Worm (Caenorhabditis elegans) whole organism, L1 larva: ENCODE results near the gene cdkl-1.

Experiments
- C16A3.4 ChIP-seq: fragments of 150-350 bp; optimal IDR thresholded peaks from 2 replicates; lab custom pipeline; 2014; ENCODE audit warnings: missing biosample characterization, missing genetic modification characterization
- Y116A8C.19 ChIP-seq: sonication (generic microtip); optimal IDR thresholded peaks from 2 replicates; lab custom pipeline; 2016; ENCODE audit warnings: missing compliant biosample characterization, missing genetic modification characterization, borderline replicate concordance
- alr-1 ChIP-seq: fragments of 200-800 bp; sonication (Bioruptor generic); optimal IDR thresholded peaks from 2 replicates; lab custom pipeline; 2018; ENCODE audit warnings: borderline replicate concordance, mild to moderate bottlenecking, missing genetic modification characterization, missing compliant biosample characterization
- blmp-1 ChIP-seq: fragments of 150-350 bp; optimal IDR thresholded peaks from 2 replicates; lab custom pipeline; 2014; ENCODE audit warnings: missing biosample characterization, missing genetic modification characterization
- ceh-82 ChIP-seq, 3 experiments: fragments of 150-350 bp in 1 of 3; sonication (generic microtip) in 2 of 3; optimal IDR thresholded peaks; 2 replicates each; lab custom pipeline; 2014 to 2017; ENCODE audit warnings: missing biosample characterization in 3 of 3, missing genetic modification characterization in 3 of 3
- ceh-88 ChIP-seq: fragments of 200-800 bp; sonication (Bioruptor generic); IDR thresholded peaks from 2 replicates; pipeline ENCODE4 v1.3.6; 2022; ENCODE audit warnings: missing genetic modification characterization, missing compliant biosample characterization
- ces-1 ChIP-seq: fragments of 150-350 bp; optimal IDR thresholded peaks from 2 replicates; lab custom pipeline; 2014; ENCODE audit warnings: missing biosample characterization, missing genetic modification reagents, missing genetic modification characterization
- dpl-1 ChIP-seq, 3 experiments: fragments of 150-350 bp in 2 of 3; sonication (generic microtip) in 1 of 3; optimal IDR thresholded peaks; 2 replicates each; lab custom pipeline; 2014 to 2017; ENCODE audit warnings: missing biosample characterization in 3 of 3, missing genetic modification characterization in 3 of 3, missing genetic modification reagents in 3 of 3
- dsc-1 ChIP-seq: sonication (generic microtip); optimal IDR thresholded peaks from 2 replicates; lab custom pipeline; 2016; ENCODE audit warnings: mild to moderate bottlenecking, missing genetic modification characterization, missing compliant biosample characterization
- efl-1 ChIP-seq, 4 experiments: fragments of 150-350 bp; optimal IDR thresholded peaks in 3 of 4; peaks in 1 of 4; 1 replicate in 1 of 4; 2 replicates in 3 of 4; lab custom pipeline; 2014; ENCODE audit warnings: missing biosample characterization in 2 of 4, missing genetic modification characterization in 2 of 4, missing genetic modification reagents in 2 of 4
- egl-13 ChIP-seq: sonication (generic microtip); optimal IDR thresholded peaks from 2 replicates; lab custom pipeline; 2016; ENCODE audit warnings: missing genotype, missing genetic modification reagents, missing genetic modification characterization, missing compliant biosample characterization
- egl-27 ChIP-seq, 2 experiments: fragments of 150-350 bp in 1 of 2; sonication (generic microtip); optimal IDR thresholded peaks; 3 replicates each; lab custom pipeline; 2017 to 2018; ENCODE audit warnings: missing biosample characterization in 2 of 2, missing genetic modification characterization in 2 of 2, missing genetic modification reagents in 2 of 2
- elt-3 ChIP-seq, 6 experiments: fragments of 150-350 bp in 1 of 6; sonication (generic microtip); optimal IDR thresholded peaks; 2 replicates each; lab custom pipeline; 2017 to 2018; ENCODE audit warnings: missing biosample characterization in 6 of 6, missing genetic modification characterization in 6 of 6, inconsistent platforms in 1 of 6
- ets-5 ChIP-seq: fragments of 200-800 bp; sonication (Bioruptor generic); IDR thresholded peaks from 2 replicates; pipeline ENCODE4 v1.3.6; 2022; ENCODE audit warnings: missing genetic modification characterization, missing compliant biosample characterization
- fkh-10 ChIP-seq: sonication (generic microtip); optimal IDR thresholded peaks from 2 replicates; lab custom pipeline; 2017; ENCODE audit warnings: missing biosample characterization, missing genetic modification reagents, missing genetic modification characterization
- hlh-17 ChIP-seq: fragments of 200-800 bp; sonication (Bioruptor generic); optimal IDR thresholded peaks from 2 replicates; lab custom pipeline; 2018; ENCODE audit warnings: missing genetic modification characterization, mild to moderate bottlenecking, missing compliant biosample characterization, moderate library complexity, borderline replicate concordance
- hlh-4 ChIP-seq: sonication (generic microtip); optimal IDR thresholded peaks from 2 replicates; lab custom pipeline; 2016; ENCODE audit warnings: mild to moderate bottlenecking, missing genetic modification characterization, missing compliant biosample characterization
- hpl-2 ChIP-seq: fragments of 150-350 bp; optimal IDR thresholded peaks from 2 replicates; lab custom pipeline; 2014; ENCODE audit warnings: missing biosample characterization, missing genetic modification reagents, missing genetic modification characterization
- isw-1 ChIP-seq: fragments of 200-800 bp; sonication (Bioruptor generic); IDR thresholded peaks from 2 replicates; pipeline ENCODE4 v1.3.6; 2022; ENCODE audit warnings: missing genetic modification characterization, missing compliant biosample characterization
- lin-14 ChIP-seq: fragments of 200-800 bp; sonication (Bioruptor generic); optimal IDR thresholded peaks from 2 replicates; lab custom pipeline; 2018; ENCODE audit warnings: mild to moderate bottlenecking, missing genetic modification characterization, moderate library complexity, missing compliant biosample characterization
- lin-39 ChIP-seq: fragments of 150-350 bp; optimal IDR thresholded peaks from 2 replicates; lab custom pipeline; 2014; ENCODE audit warnings: missing biosample characterization, missing genetic modification reagents, missing genetic modification characterization
- lir-3 ChIP-seq: sonication (generic microtip); optimal IDR thresholded peaks from 2 replicates; lab custom pipeline; 2016; ENCODE audit warnings: mild to moderate bottlenecking, missing genetic modification characterization, moderate library complexity, missing compliant biosample characterization; ENCODE audit not compliant: poor library complexity
- lsy-2 ChIP-seq, 2 experiments: fragments of 150-350 bp; optimal IDR thresholded peaks; 2 replicates each; lab custom pipeline; 2014; ENCODE audit warnings: missing biosample characterization in 2 of 2, missing genetic modification characterization in 2 of 2
- mab-9 ChIP-seq: fragments of 200-800 bp; sonication (Bioruptor generic); IDR thresholded peaks from 2 replicates; pipeline ENCODE4 v1.3.6; 2022; ENCODE audit warnings: missing genetic modification reagents, missing genetic modification characterization, missing compliant biosample characterization
- mef-2 ChIP-seq: fragments of 150-350 bp; optimal IDR thresholded peaks from 2 replicates; lab custom pipeline; 2014; ENCODE audit warnings: missing biosample characterization, missing genetic modification characterization
- mep-1 ChIP-seq: fragments of 150-350 bp; optimal IDR thresholded peaks from 2 replicates; lab custom pipeline; 2014; ENCODE audit warnings: missing biosample characterization, missing genetic modification characterization
- nhr-12 ChIP-seq: sonication (generic microtip); optimal IDR thresholded peaks from 2 replicates; lab custom pipeline; 2017; ENCODE audit warnings: missing biosample characterization, missing genetic modification characterization
- nhr-19 ChIP-seq: fragments of 200-800 bp; sonication (Bioruptor generic); conservative IDR thresholded peaks from 2 replicates; pipeline ENCODE4 v1.3.6; 2022; ENCODE audit warnings: missing genetic modification characterization, missing compliant biosample characterization
- nhr-20 ChIP-seq: sonication (generic microtip); optimal IDR thresholded peaks from 2 replicates; lab custom pipeline; 2016; ENCODE audit warnings: mild to moderate bottlenecking, missing genetic modification characterization, missing compliant biosample characterization
- nhr-71 ChIP-seq: sonication (generic microtip); optimal IDR thresholded peaks from 2 replicates; lab custom pipeline; 2016; ENCODE audit warnings: mild to moderate bottlenecking, missing genetic modification characterization, moderate library complexity, missing compliant biosample characterization
- nhr-76 ChIP-seq: sonication (generic microtip); optimal IDR thresholded peaks from 2 replicates; lab custom pipeline; 2017; ENCODE audit warnings: missing biosample characterization, missing genetic modification characterization
- nhr-84 ChIP-seq: sonication (generic microtip); optimal IDR thresholded peaks from 2 replicates; lab custom pipeline; 2017; ENCODE audit warnings: missing biosample characterization, missing genetic modification characterization
- nhr-85 ChIP-seq: sonication (generic microtip); peaks from one replicate; lab custom pipeline; 2016; ENCODE audit warnings: missing genetic modification characterization, inconsistent platforms, missing compliant biosample characterization
- pag-3 ChIP-seq: sonication (generic microtip); optimal IDR thresholded peaks from 2 replicates; lab custom pipeline; 2017; ENCODE audit warnings: missing genetic modification characterization, mild to moderate bottlenecking, missing compliant biosample characterization, antibody characterized with exemption, borderline replicate concordance; ENCODE audit not compliant: insufficient read depth
- rnt-1 ChIP-seq: sonication (generic microtip); optimal IDR thresholded peaks from 2 replicates; lab custom pipeline; 2016; ENCODE audit warnings: mild to moderate bottlenecking, missing genetic modification characterization, moderate library complexity, missing compliant biosample characterization
- snpc-4 ChIP-seq: fragments of 150-350 bp; optimal IDR thresholded peaks from 2 replicates; lab custom pipeline; 2014; ENCODE audit warnings: missing biosample characterization, missing genetic modification characterization
- snu-23 ChIP-seq: sonication (generic microtip); optimal IDR thresholded peaks from 2 replicates; lab custom pipeline; 2016; ENCODE audit warnings: missing genetic modification characterization, missing compliant biosample characterization
- sptf-1 ChIP-seq: fragments of 150-350 bp; optimal IDR thresholded peaks from 2 replicates; lab custom pipeline; 2014; ENCODE audit warnings: missing biosample characterization, missing genetic modification characterization
- tbx-2 ChIP-seq: sonication (generic microtip); optimal IDR thresholded peaks from 2 replicates; lab custom pipeline; 2016; ENCODE audit warnings: missing genetic modification characterization, missing compliant biosample characterization
- tlp-1 ChIP-seq: fragments of 150-350 bp; optimal IDR thresholded peaks from 2 replicates; lab custom pipeline; 2014; ENCODE audit warnings: missing biosample characterization, missing genetic modification characterization
- unc-130 ChIP-seq: fragments of 150-350 bp; optimal IDR thresholded peaks from 2 replicates; lab custom pipeline; 2017; ENCODE audit warnings: missing biosample characterization, missing genetic modification characterization, inconsistent platforms
- unc-30 ChIP-seq: sonication (generic microtip); optimal IDR thresholded peaks from 2 replicates; lab custom pipeline; 2017; ENCODE audit warnings: missing biosample characterization, missing genetic modification characterization
- unc-62 ChIP-seq: fragments of 150-350 bp; optimal IDR thresholded peaks from 2 replicates; lab custom pipeline; 2014; ENCODE audit warnings: missing biosample characterization, missing genetic modification reagents, missing genetic modification characterization
- unc-98 ChIP-seq: fragments of 200-800 bp; sonication (Bioruptor generic); IDR thresholded peaks from 2 replicates; pipeline ENCODE4 v1.3.6; 2022; ENCODE audit warnings: missing genetic modification characterization, missing compliant biosample characterization
- vab-15 ChIP-seq: sonication (generic microtip); optimal IDR thresholded peaks from 2 replicates; lab custom pipeline; 2017; ENCODE audit warnings: missing genotype, mild to moderate bottlenecking, missing genetic modification characterization, missing compliant biosample characterization
- xbp-1 ChIP-seq: sonication (generic microtip); optimal IDR thresholded peaks from 2 replicates; lab custom pipeline; 2016; ENCODE audit warnings: missing genetic modification characterization, missing compliant biosample characterization
- zag-1 ChIP-seq: fragments of 150-350 bp; optimal IDR thresholded peaks from 2 replicates; lab custom pipeline; 2014; ENCODE audit warnings: missing biosample characterization, missing genetic modification characterization
- zip-4 ChIP-seq: fragments of 200-800 bp; sonication (Bioruptor generic); optimal IDR thresholded peaks from 2 replicates; lab custom pipeline; 2018; ENCODE audit warnings: mild to moderate bottlenecking, missing genetic modification characterization, moderate library complexity, missing compliant biosample characterization
- ztf-4 ChIP-seq: fragments of 150-350 bp; optimal IDR thresholded peaks from 2 replicates; lab custom pipeline; 2014; ENCODE audit warnings: missing biosample characterization, missing genetic modification characterization

Gene cdkl-1

DNA sequence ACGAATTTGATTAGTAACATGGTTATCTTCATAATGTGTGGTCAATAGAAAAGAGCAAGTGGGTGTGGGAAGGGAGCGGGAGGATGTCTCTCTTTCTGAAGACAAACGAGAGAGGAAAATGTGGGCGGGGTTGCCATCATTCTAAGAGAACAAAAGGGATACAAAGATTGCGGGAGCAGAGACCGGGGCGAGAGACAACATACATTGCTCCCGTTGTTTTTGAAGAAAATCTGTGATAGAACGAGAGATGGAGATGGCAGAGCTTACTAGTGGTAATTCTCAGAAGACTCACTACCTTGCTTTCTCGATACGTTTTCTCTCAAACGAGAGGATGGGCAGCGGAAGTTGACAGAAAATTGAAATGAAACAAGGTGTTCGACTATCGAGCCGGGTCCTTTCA, 25.3 kb upstream of the cdkl-1 start:
- no peak for TF ChIP-seq isw-1 (GFP tag; lab: Robert Waterston, UW)
- peak; percentile 49 for TF ChIP-seq nhr-19 (GFP tag; lab: Robert Waterston, UW)
- no peak for TF ChIP-seq ces-1 (GFP tag; lab: Kevin White, UChicago)
- no peak for TF ChIP-seq nhr-20
- TF ChIP-seq pag-3 (tag; lab: Kevin White, UChicago) = peak; percentile 82
- TF ChIP-seq lin-39 (tag; lab: Kevin White, UChicago) = no peak
- TF ChIP-seq blmp-1 (tag; lab: Kevin White, UChicago) = no peak
- TF ChIP-seq nhr-84 (tag; lab: Kevin White, UChicago) = no peak
- no peak for TF ChIP-seq elt-3 (tag; optimal IDR thresholded peaks at IDR 0.05; lab: Kevin White, UChicago)
- no peak for TF ChIP-seq efl-1 (optimal IDR thresholded peaks at IDR 0.05; lab: Kevin White, UChicago)
- peak in 1 of 2 experiments; percentile 49 for TF ChIP-seq efl-1 (GFP tag; optimal IDR thresholded peaks at IDR 0.05 in 1 of 2; lab: Kevin White, UChicago)
- TF ChIP-seq dsc-1 (tag; lab: Kevin White, UChicago) = peak; percentile 7
- no peak for TF ChIP-seq hlh-4 (tag; lab: Kevin White, UChicago)
- TF ChIP-seq hpl-2 (GFP tag; lab: Kevin White, UChicago) = no peak
- no peak for TF ChIP-seq dpl-1 (GFP tag; optimal IDR thresholded peaks at IDR 0.05; lab: Kevin White, UChicago)
- no peak for TF ChIP-seq C16A3.4
- TF ChIP-seq Y116A8C.19 (tag; lab: Kevin White, UChicago) = no peak
- no peak for TF ChIP-seq vab-15 (tag; lab: Kevin White, UChicago)
- no peak for TF ChIP-seq egl-27 (tag; optimal IDR thresholded peaks at IDR 0.05; lab: Kevin White, UChicago)
- peak in 1 of 2 experiments; percentile 36 for TF ChIP-seq lsy-2 (tag; optimal IDR thresholded peaks at IDR 0.05; lab: Kevin White, UChicago)
- TF ChIP-seq alr-1 (tag; lab: Kevin White, UChicago) = no peak
- no peak for TF ChIP-seq zag-1 (tag; lab: Kevin White, UChicago)
- no peak for TF ChIP-seq mep-1 (tag; lab: Kevin White, UChicago)
- TF ChIP-seq unc-30 (tag; lab: Kevin White, UChicago) = no peak
- no peak for TF ChIP-seq lir-3
- peak; percentile 14 for TF ChIP-seq tbx-2 (tag; lab: Kevin White, UChicago)
- no peak for TF ChIP-seq mab-9 (GFP tag; lab: Robert Waterston, UW)
- TF ChIP-seq tlp-1 (tag; lab: Kevin White, UChicago) = no peak
- TF ChIP-seq nhr-76 = no peak
- TF ChIP-seq egl-13 (tag; lab: Kevin White, UChicago) = no peak
- TF ChIP-seq snpc-4 (tag; lab: Kevin White, UChicago) = no peak
- peak; percentile 57 for TF ChIP-seq nhr-71 (tag; lab: Kevin White, UChicago)
- no peak for TF ChIP-seq ceh-82 (tag; optimal IDR thresholded peaks at IDR 0.05; lab: Kevin White, UChicago)
- TF ChIP-seq unc-62 (GFP tag; lab: Kevin White, UChicago) = no peak
- no peak for TF ChIP-seq ceh-88 (GFP tag; lab: Robert Waterston, UW)
- no peak for TF ChIP-seq unc-98 (GFP tag; lab: Robert Waterston, UW)
- TF ChIP-seq mef-2 (tag; lab: Kevin White, UChicago) = no peak
- TF ChIP-seq sptf-1 (tag; lab: Kevin White, UChicago) = no peak
- TF ChIP-seq nhr-85 = no peak
- TF ChIP-seq unc-130 = no peak
- TF ChIP-seq hlh-17 = no peak
- TF ChIP-seq zip-4 = no peak
- TF ChIP-seq lin-14 = peak; percentile 72
- no peak for TF ChIP-seq ztf-4 (tag; lab: Kevin White, UChicago)
- no peak for TF ChIP-seq fkh-10 (GFP tag; lab: Kevin White, UChicago)
- no peak for TF ChIP-seq ets-5 (GFP tag; lab: Robert Waterston, UW)
- peak; percentile 9 for TF ChIP-seq snu-23 (GFP tag; lab: Kevin White, UChicago)
- no peak for TF ChIP-seq nhr-12 (tag; lab: Kevin White, UChicago)
- TF ChIP-seq rnt-1 (tag; lab: Kevin White, UChicago) = peak; percentile 73
- TF ChIP-seq xbp-1 (tag; lab: Kevin White, UChicago) = no peak
